Worm (Caenorhabditis elegans) whole organism, late embryonic: ENCODE measurements around the gene srg-30.
A peak's percentile ranks its signal among the peaks of the same experiment; 100 is the strongest.

ENCODE experiments used
- C08G9.2 ChIP-seq: sonication (generic microtip); optimal IDR thresholded peaks from 2 replicates; lab custom pipeline; 2016; ENCODE audit warnings: mild to moderate bottlenecking, missing genetic modification characterization, moderate library complexity, missing compliant biosample characterization
- F13H6.1 ChIP-seq: sonication (generic microtip); optimal IDR thresholded peaks from 2 replicates; lab custom pipeline; 2016; ENCODE audit warnings: missing genetic modification characterization, missing compliant biosample characterization
- K02D7.2 ChIP-seq: sonication (generic microtip); optimal IDR thresholded peaks from 2 replicates; lab custom pipeline; 2017; ENCODE audit warnings: mild to moderate bottlenecking, missing genetic modification characterization, missing compliant biosample characterization
- T23F11.4 ChIP-seq: fragments of 200-800 bp; sonication (Bioruptor generic); optimal IDR thresholded peaks from 2 replicates; lab custom pipeline; 2018; ENCODE audit warnings: mild to moderate bottlenecking, missing genetic modification characterization, missing compliant biosample characterization
- Y22D7AL.16 ChIP-seq: sonication (generic microtip); optimal IDR thresholded peaks from 2 replicates; lab custom pipeline; 2016; ENCODE audit warnings: missing genetic modification characterization, missing compliant biosample characterization
- ahr-1 ChIP-seq: sonication (generic microtip); optimal IDR thresholded peaks from 2 replicates; lab custom pipeline; 2016; ENCODE audit warnings: missing genetic modification characterization, missing compliant biosample characterization
- ama-1 ChIP-seq: fragments of 150-350 bp; optimal IDR thresholded peaks from 2 replicates; lab custom pipeline; 2014
- ceh-14 ChIP-seq: sonication (generic microtip); optimal IDR thresholded peaks from 2 replicates; lab custom pipeline; 2016; ENCODE audit warnings: missing genotype, missing genetic modification characterization, missing compliant biosample characterization
- ceh-18 ChIP-seq: sonication (generic microtip); optimal IDR thresholded peaks from 2 replicates; lab custom pipeline; 2016; ENCODE audit warnings: missing genetic modification characterization, missing compliant biosample characterization
- ceh-19 ChIP-seq: fragments of 200-800 bp; sonication (Bioruptor generic); optimal IDR thresholded peaks from 2 replicates; lab custom pipeline; 2018; ENCODE audit warnings: mild to moderate bottlenecking, missing genetic modification characterization, missing compliant biosample characterization
- ceh-2 ChIP-seq: sonication (generic microtip); optimal IDR thresholded peaks from 2 replicates; lab custom pipeline; 2016; ENCODE audit warnings: missing genotype, missing genetic modification characterization, missing compliant biosample characterization
- ceh-22 ChIP-seq: sonication (generic microtip); optimal IDR thresholded peaks from 2 replicates; lab custom pipeline; 2017; ENCODE audit warnings: missing biosample characterization, missing genetic modification characterization
- ceh-30 ChIP-seq: fragments of 150-350 bp; optimal IDR thresholded peaks from 2 replicates; lab custom pipeline; 2014; ENCODE audit warnings: missing biosample characterization, missing genetic modification characterization
- ceh-31 ChIP-seq: sonication (generic microtip); optimal IDR thresholded peaks from 2 replicates; lab custom pipeline; 2016; ENCODE audit warnings: missing genetic modification characterization, missing compliant biosample characterization
- ceh-34 ChIP-seq: sonication (generic microtip); optimal IDR thresholded peaks from 2 replicates; lab custom pipeline; 2016; ENCODE audit warnings: mild to moderate bottlenecking, missing genetic modification characterization, missing compliant biosample characterization
- ceh-45 ChIP-seq: fragments of 200-800 bp; sonication (Bioruptor generic); IDR thresholded peaks from 2 replicates; pipeline ENCODE4 v1.3.6; 2022; ENCODE audit warnings: missing genetic modification reagents, missing genetic modification characterization, missing compliant biosample characterization
- ceh-48 ChIP-seq: sonication (generic microtip); optimal IDR thresholded peaks from 2 replicates; lab custom pipeline; 2016; ENCODE audit warnings: missing genetic modification characterization, inconsistent platforms, missing compliant biosample characterization
- ceh-9 ChIP-seq: sonication (generic microtip); optimal IDR thresholded peaks from 2 replicates; lab custom pipeline; 2016; ENCODE audit warnings: mild to moderate bottlenecking, missing genetic modification characterization, inconsistent platforms, missing compliant biosample characterization
- che-1 ChIP-seq: sonication (generic microtip); optimal IDR thresholded peaks from 2 replicates; lab custom pipeline; 2016; ENCODE audit warnings: mild to moderate bottlenecking, missing genetic modification characterization, missing compliant biosample characterization
- dmd-4 ChIP-seq: sonication (generic microtip); optimal IDR thresholded peaks from 2 replicates; lab custom pipeline; 2016; ENCODE audit warnings: borderline replicate concordance, missing genetic modification characterization, missing compliant biosample characterization
- dve-1 ChIP-seq: sonication (generic microtip); optimal IDR thresholded peaks from 2 replicates; lab custom pipeline; 2017; ENCODE audit warnings: antibody characterized with exemption, mild to moderate bottlenecking, missing genetic modification characterization, missing compliant biosample characterization
- elt-2 ChIP-seq: sonication (generic microtip); optimal IDR thresholded peaks from 2 replicates; lab custom pipeline; 2016; ENCODE audit warnings: missing genetic modification reagents, missing genetic modification characterization, missing compliant biosample characterization
- elt-4 ChIP-seq: sonication (generic microtip); optimal IDR thresholded peaks from 2 replicates; lab custom pipeline; 2016; ENCODE audit warnings: missing genetic modification characterization, missing compliant biosample characterization
- ets-4 ChIP-seq: sonication (generic microtip); optimal IDR thresholded peaks from 2 replicates; lab custom pipeline; 2016; ENCODE audit warnings: missing genetic modification characterization, missing compliant biosample characterization
- eyg-1 ChIP-seq: sonication (generic microtip); optimal IDR thresholded peaks from 2 replicates; lab custom pipeline; 2016; ENCODE audit warnings: missing genotype, missing genetic modification characterization, missing compliant biosample characterization
- fkh-10 ChIP-seq: fragments of 150-350 bp; optimal IDR thresholded peaks from 2 replicates; lab custom pipeline; 2014; ENCODE audit warnings: missing biosample characterization, missing genetic modification reagents, missing genetic modification characterization
- gmeb-2 ChIP-seq: sonication (generic microtip); optimal IDR thresholded peaks from 2 replicates; lab custom pipeline; 2016; ENCODE audit warnings: missing genetic modification characterization, inconsistent platforms, missing compliant biosample characterization
- hlh-13 ChIP-seq: fragments of 200-800 bp; sonication (Bioruptor generic); optimal IDR thresholded peaks from 2 replicates; lab custom pipeline; 2018; ENCODE audit warnings: mild to moderate bottlenecking, missing genetic modification characterization, missing compliant biosample characterization
- hlh-30 ChIP-seq: sonication (generic microtip); optimal IDR thresholded peaks from 2 replicates; lab custom pipeline; 2017; ENCODE audit warnings: antibody characterized with exemption, missing genetic modification characterization, missing compliant biosample characterization; ENCODE audit not compliant: insufficient read depth
- lim-6 ChIP-seq: sonication (generic microtip); optimal IDR thresholded peaks from 2 replicates; lab custom pipeline; 2016; ENCODE audit warnings: missing genetic modification characterization, missing compliant biosample characterization
- nhr-232 ChIP-seq: sonication (generic microtip); optimal IDR thresholded peaks from 2 replicates; lab custom pipeline; 2016; ENCODE audit warnings: missing genetic modification characterization, missing compliant biosample characterization
- npax-4 ChIP-seq: sonication (generic microtip); optimal IDR thresholded peaks from 2 replicates; lab custom pipeline; 2016; ENCODE audit warnings: missing genetic modification characterization, missing compliant biosample characterization
- pag-3 ChIP-seq: sonication (generic microtip); optimal IDR thresholded peaks from 2 replicates; lab custom pipeline; 2016; ENCODE audit warnings: missing compliant biosample characterization, missing genetic modification characterization, borderline replicate concordance
- pax-1 ChIP-seq: fragments of 150-350 bp; optimal IDR thresholded peaks from 2 replicates; lab custom pipeline; 2014; ENCODE audit warnings: missing biosample characterization, missing genetic modification characterization
- pha-2 ChIP-seq: sonication (generic microtip); optimal IDR thresholded peaks from 2 replicates; lab custom pipeline; 2017; ENCODE audit warnings: mild to moderate bottlenecking, missing genetic modification characterization, missing compliant biosample characterization
- pha-4 ChIP-seq: fragments of 150-350 bp; optimal IDR thresholded peaks from 2 replicates; lab custom pipeline; 2018; ENCODE audit warnings: missing biosample characterization, missing genetic modification reagents, missing genetic modification characterization
- pqm-1 ChIP-seq: sonication (generic microtip); optimal IDR thresholded peaks from 2 replicates; lab custom pipeline; 2016; ENCODE audit warnings: missing genetic modification characterization, missing compliant biosample characterization
- ref-2 ChIP-seq: sonication (generic microtip); optimal IDR thresholded peaks from 2 replicates; lab custom pipeline; 2016; ENCODE audit warnings: missing genetic modification characterization, missing compliant biosample characterization
- sdc-2 ChIP-seq: sonication (generic microtip); optimal IDR thresholded peaks from 2 replicates; lab custom pipeline; 2016; ENCODE audit warnings: missing genotype, missing genetic modification characterization, missing compliant biosample characterization
- tbx-2 ChIP-seq: sonication (generic microtip); optimal IDR thresholded peaks from 2 replicates; lab custom pipeline; 2016; ENCODE audit warnings: missing genetic modification characterization, missing compliant biosample characterization
- tbx-7 ChIP-seq: sonication (generic microtip); optimal IDR thresholded peaks from 2 replicates; lab custom pipeline; 2016; ENCODE audit warnings: missing genotype, missing genetic modification characterization, missing compliant biosample characterization
- ttx-3 ChIP-seq: sonication (generic microtip); optimal IDR thresholded peaks from 2 replicates; lab custom pipeline; 2016; ENCODE audit warnings: missing genetic modification reagents, missing genetic modification characterization, missing compliant biosample characterization
- unc-42 ChIP-seq: sonication (generic microtip); optimal IDR thresholded peaks from 2 replicates; lab custom pipeline; 2016; ENCODE audit warnings: missing genotype, missing genetic modification characterization, missing compliant biosample characterization

Gene srg-30

ce11 chrV:6758017-6758416 is 39.9 kb upstream of the srg-30 start, which contains the start of gene dbl-1:
dbl-1 (plus strand) TSS chrV:6758135.
- peak; percentile 11 for TF ChIP-seq sdc-2 (tag; lab: Kevin White, UChicago)
- TF ChIP-seq ahr-1 (tag; lab: Kevin White, UChicago) = no peak
- TF ChIP-seq, all 69 proteins: peak for 1

- TF ChIP-seq fkh-10 (no peak), npax-4 (tag; lab: Kevin White, UChicago) (no peak), elt-2 (tag; lab: Kevin White, UChicago) (no peak), ceh-2 (tag; lab: Kevin White, UChicago) (no peak), unc-42 (tag; lab: Kevin White, UChicago) (no peak), ceh-19 (GFP tag; lab: Kevin White, UChicago) (no peak), ceh-45 (no peak), ahr-1 (tag; lab: Kevin White, UChicago) (no peak), T23F11.4 (GFP tag; lab: Kevin White, UChicago) (no peak), gmeb-2 (tag; lab: Kevin White, UChicago) (no peak), pha-2 (tag; lab: Kevin White, UChicago) (no peak), che-1 (tag; lab: Kevin White, UChicago) (no peak), ceh-34 (no peak), C08G9.2 (tag; lab: Kevin White, UChicago) (no peak), Y22D7AL.16 (tag; lab: Kevin White, UChicago) (no peak), ceh-22 (tag; lab: Kevin White, UChicago) (no peak)
Measured at ce11 chrV:6753257-6753656, 35.1 kb upstream of the srg-30 start.

- TF ChIP-seq tbx-7 (tag; lab: Kevin White, UChicago) (no peak), ceh-9 (tag; lab: Kevin White, UChicago) (no peak), ceh-18 (tag; lab: Kevin White, UChicago) (peak; percentile 49), hlh-30 (peak; percentile 47), pax-1 (tag; lab: Kevin White, UChicago) (no peak), ceh-2 (tag; lab: Kevin White, UChicago) (no peak)
Measured at ce11 chrV:6751493-6752100, 33.5 kb upstream of the srg-30 start.

- TF ChIP-seq ceh-31 (no peak), hlh-13 (GFP tag; lab: Kevin White, UChicago) (no peak), ceh-34 (no peak), tbx-7 (tag; lab: Kevin White, UChicago) (no peak), ceh-18 (tag; lab: Kevin White, UChicago) (no peak), tbx-2 (tag; lab: Kevin White, UChicago) (no peak), dmd-4 (tag; lab: Kevin White, UChicago) (no peak), lim-6 (tag; lab: Kevin White, UChicago) (no peak), unc-42 (tag; lab: Kevin White, UChicago) (no peak), ceh-19 (GFP tag; lab: Kevin White, UChicago) (no peak), ceh-45 (no peak), Y22D7AL.16 (tag; lab: Kevin White, UChicago) (no peak), hlh-30 (no peak), npax-4 (tag; lab: Kevin White, UChicago) (no peak), pqm-1 (tag; lab: Kevin White, UChicago) (no peak), F13H6.1 (no peak), nhr-232 (tag; lab: Kevin White, UChicago) (no peak)
Measured at ce11 chrV:6744774-6745173, 26.6 kb upstream of the srg-30 start, which contains the start of gene T25F10.3. T25F10.3 (plus strand) TSS chrV:6745081.

- no peak for TF ChIP-seq K02D7.2 (tag; lab: Kevin White, UChicago)
- TF ChIP-seq dve-1 (tag; lab: Kevin White, UChicago) = no peak
- no peak for TF ChIP-seq ceh-30 (tag; lab: Kevin White, UChicago)
- no peak for TF ChIP-seq ttx-3
- TF ChIP-seq pha-4 (tag; lab: Kevin White, UChicago) = no peak
- no peak for TF ChIP-seq ets-4 (tag; lab: Kevin White, UChicago)
- TF ChIP-seq pax-1 (tag; lab: Kevin White, UChicago) = no peak
- TF ChIP-seq pqm-1 (tag; lab: Kevin White, UChicago) = no peak
- TF ChIP-seq ama-1 (lab: Kevin White, UChicago) = no peak
- no peak for TF ChIP-seq ceh-18 (tag; lab: Kevin White, UChicago)
- no peak for TF ChIP-seq ceh-48
- TF ChIP-seq ref-2 (tag; lab: Kevin White, UChicago) = no peak
- TF ChIP-seq fkh-10 = no peak
- no peak for TF ChIP-seq ceh-2 (tag; lab: Kevin White, UChicago)
- no peak for TF ChIP-seq ceh-45
- TF ChIP-seq elt-4 (tag; lab: Kevin White, UChicago) = no peak
- no peak for TF ChIP-seq ceh-14 (tag; lab: Kevin White, UChicago)
- TF ChIP-seq eyg-1 = no peak
- no peak for TF ChIP-seq pag-3 (tag; lab: Kevin White, UChicago)
- TF ChIP-seq, all 69 proteins: peak for 0
Measured at ce11 chrV:6736877-6737276, 18.7 kb upstream of the srg-30 start.
